Fruit fly (Drosophila melanogaster) whole organism, embryonic: ENCODE results near the gene Lst8.

Experiments used
- Asciz ChIP-seq: fragments of 200-800 bp; sonication (Bioruptor generic); optimal IDR thresholded peaks from 2 replicates; lab custom pipeline; 2017; ENCODE audit warnings: missing biosample characterization, mild to moderate bottlenecking, missing genetic modification characterization, missing genetic modification reagents
- B-H2 ChIP-seq: fragments of 200-800 bp; sonication (Bioruptor generic); optimal IDR thresholded peaks from 2 replicates; lab custom pipeline; 2018; ENCODE audit warnings: missing biosample characterization, mild to moderate bottlenecking, missing genetic modification characterization
- Bteb2 ChIP-seq: fragments of 200-800 bp; sonication (Bioruptor generic); optimal IDR thresholded peaks from 2 replicates; lab custom pipeline; 2016; ENCODE audit warnings: missing biosample characterization, missing genetic modification characterization
- CG10543 ChIP-seq: fragments of 200-800 bp; sonication (Bioruptor generic); optimal IDR thresholded peaks from 3 replicates; lab custom pipeline; 2017; ENCODE audit warnings: missing biosample characterization, mild to moderate bottlenecking, missing genetic modification characterization, moderate library complexity
- CG10979 ChIP-seq: fragments of 200-800 bp; sonication (Bioruptor generic); optimal IDR thresholded peaks from 2 replicates; lab custom pipeline; 2018; ENCODE audit warnings: missing biosample characterization, mild to moderate bottlenecking, missing genetic modification characterization, moderate library complexity
- CG11085 ChIP-seq: fragments of 200-800 bp; sonication (Bioruptor generic); IDR thresholded peaks from 2 replicates; pipeline ENCODE4 v1.3.6; 2022; ENCODE audit warnings: missing biosample characterization, missing genetic modification characterization
- CG11456 ChIP-seq: fragments of 200-800 bp; sonication (Bioruptor generic); IDR thresholded peaks from 3 replicates; pipeline ENCODE4 v1.3.6; 2022; ENCODE audit warnings: missing biosample characterization, missing genetic modification characterization
- CG12942 ChIP-seq: fragments of 200-800 bp; sonication (Bioruptor generic); optimal IDR thresholded peaks from 3 replicates; lab custom pipeline; 2016; ENCODE audit warnings: missing biosample characterization, missing genetic modification characterization
- CG13123 ChIP-seq: fragments of 200-800 bp; sonication (Bioruptor generic); optimal IDR thresholded peaks from 2 replicates; lab custom pipeline; 2016; ENCODE audit warnings: missing biosample characterization, missing genetic modification characterization
- CG15601 ChIP-seq: fragments of 200-800 bp; sonication (Bioruptor generic); optimal IDR thresholded peaks from 3 replicates; lab custom pipeline; 2019; ENCODE audit warnings: missing biosample characterization, mild to moderate bottlenecking, missing genetic modification characterization, moderate library complexity
- CG1647 ChIP-seq: fragments of 200-800 bp; sonication (Bioruptor generic); optimal IDR thresholded peaks from 3 replicates; lab custom pipeline; 2016; ENCODE audit warnings: missing biosample characterization, missing genetic modification characterization
- CG17802 ChIP-seq: fragments of 200-800 bp; sonication (Bioruptor generic); optimal IDR thresholded peaks from 2 replicates; lab custom pipeline; 2018; ENCODE audit warnings: missing biosample characterization, mild to moderate bottlenecking, missing genetic modification characterization, moderate library complexity
- CG31388 ChIP-seq: fragments of 200-800 bp; sonication (Bioruptor generic); optimal IDR thresholded peaks from 2 replicates; lab custom pipeline; 2016; ENCODE audit warnings: missing biosample characterization, missing genetic modification characterization
- CG3163 ChIP-seq: fragments of 200-800 bp; sonication (Bioruptor generic); optimal IDR thresholded peaks from 3 replicates; lab custom pipeline; 2016; ENCODE audit warnings: missing biosample characterization, missing genetic modification characterization
- CG3847 ChIP-seq: fragments of 200-800 bp; sonication (Bioruptor generic); IDR thresholded peaks from 2 replicates; pipeline ENCODE4 v1.3.6; 2022; ENCODE audit warnings: missing biosample characterization, missing genetic modification characterization
- CG4328 ChIP-seq: fragments of 200-800 bp; sonication (Bioruptor generic); optimal IDR thresholded peaks from 3 replicates; lab custom pipeline; 2017; ENCODE audit warnings: missing biosample characterization, missing genetic modification reagents, missing genetic modification characterization
- CG4707 ChIP-seq: fragments of 200-800 bp; sonication (Bioruptor generic); optimal IDR thresholded peaks from 2 replicates; lab custom pipeline; 2018; ENCODE audit warnings: missing biosample characterization, mild to moderate bottlenecking, missing genetic modification characterization, moderate library complexity
- CG6175 ChIP-seq: fragments of 200-800 bp; sonication (Bioruptor generic); IDR thresholded peaks from 3 replicates; pipeline ENCODE4 v1.3.6; 2022; ENCODE audit warnings: missing biosample characterization, missing genetic modification characterization
- CG6791 ChIP-seq: fragments of 200-800 bp; sonication (Bioruptor generic); IDR thresholded peaks from 3 replicates; pipeline ENCODE4 v1.3.6; 2022; ENCODE audit warnings: missing biosample characterization, missing genetic modification characterization; ENCODE audit not compliant: partially characterized antibody
- CG8478 ChIP-seq: fragments of >200 bp; optimal IDR thresholded peaks from 2 replicates; lab custom pipeline; 2018
- CoRest ChIP-seq: fragments of 200-800 bp; sonication (Bioruptor generic); optimal IDR thresholded peaks from 3 replicates; lab custom pipeline; 2018; ENCODE audit warnings: missing biosample characterization, mild to moderate bottlenecking, missing genetic modification characterization, moderate library complexity
- D ChIP-seq, 2 experiments: fragments of 200-800 bp in 1 of 2; fragments of >200 bp in 1 of 2; sonication (Bioruptor generic) in 1 of 2; optimal IDR thresholded peaks; 2 replicates in 1 of 2; 3 replicates in 1 of 2; lab custom pipeline; 2017; ENCODE audit warnings: mild to moderate bottlenecking in 1 of 2, missing biosample characterization in 1 of 2, missing genetic modification characterization in 1 of 2, missing genetic modification reagents in 1 of 2
- E2f1 ChIP-seq: fragments of 200-800 bp; sonication (Bioruptor generic); IDR thresholded peaks from 2 replicates; pipeline ENCODE4 v1.3.6; 2022; ENCODE audit warnings: missing biosample characterization, missing genetic modification characterization
- H15 ChIP-seq: fragments of 200-800 bp; sonication (Bioruptor generic); IDR thresholded peaks from 3 replicates; pipeline ENCODE4 v1.3.6; 2022; ENCODE audit warnings: missing biosample characterization, missing genetic modification characterization
- Max ChIP-seq: fragments of 200-800 bp; sonication (Bioruptor generic); optimal IDR thresholded peaks from 2 replicates; lab custom pipeline; 2016; ENCODE audit warnings: missing biosample characterization, mild to moderate bottlenecking, missing genetic modification characterization
- Nf-YB ChIP-seq: fragments of 200-800 bp; sonication (Bioruptor generic); optimal IDR thresholded peaks from 3 replicates; lab custom pipeline; 2019; ENCODE audit warnings: missing biosample characterization, mild to moderate bottlenecking, missing genetic modification characterization, moderate library complexity
- TFAM ChIP-seq: fragments of 200-800 bp; sonication (Bioruptor generic); optimal IDR thresholded peaks from 2 replicates; lab custom pipeline; 2017; ENCODE audit warnings: missing biosample characterization, missing genetic modification characterization, inconsistent platforms
- YL-1 ChIP-seq: fragments of 200-800 bp; sonication (Bioruptor generic); optimal IDR thresholded peaks from 3 replicates; lab custom pipeline; 2017; ENCODE audit warnings: missing biosample characterization, mild to moderate bottlenecking, missing genetic modification characterization
- bbx ChIP-seq: fragments of 200-800 bp; sonication (Bioruptor generic); IDR thresholded peaks from 2 replicates; pipeline ENCODE4 v1.3.6; 2022; ENCODE audit warnings: missing biosample characterization, missing genetic modification characterization; ENCODE audit not compliant: partially characterized antibody
- cad ChIP-seq: fragments of >200 bp; optimal IDR thresholded peaks from 2 replicates; lab custom pipeline; 2017; ENCODE audit warnings: missing biosample characterization, missing genetic modification characterization
- crp ChIP-seq, 2 experiments: fragments of 200-800 bp; sonication (Bioruptor generic); optimal IDR thresholded peaks; 2 replicates in 1 of 2; 3 replicates in 1 of 2; lab custom pipeline; 2017; ENCODE audit warnings: missing biosample characterization in 2 of 2, missing genetic modification characterization in 2 of 2, mild to moderate bottlenecking in 1 of 2, moderate library complexity in 1 of 2
- dimm ChIP-seq: fragments of 200-800 bp; sonication (Bioruptor generic); IDR thresholded peaks from 2 replicates; pipeline ENCODE4 v1.3.6; 2022; ENCODE audit warnings: missing biosample characterization, missing genetic modification characterization
- dm ChIP-seq: fragments of 200-800 bp; sonication (Bioruptor generic); optimal IDR thresholded peaks from 3 replicates; lab custom pipeline; 2016; ENCODE audit warnings: missing biosample characterization, missing genetic modification characterization
- dpn ChIP-seq, 2 experiments: fragments of 200-800 bp; sonication (Bioruptor generic); optimal IDR thresholded peaks; 3 replicates each; lab custom pipeline; 2016; ENCODE audit warnings: missing biosample characterization in 2 of 2, missing genetic modification characterization in 2 of 2
- fd96Cb ChIP-seq: fragments of 200-800 bp; sonication (Bioruptor generic); optimal IDR thresholded peaks from 2 replicates; lab custom pipeline; 2018; ENCODE audit warnings: missing biosample characterization, mild to moderate bottlenecking, missing genetic modification characterization, moderate library complexity
- ftz-f1 ChIP-seq: fragments of 200-800 bp; sonication (Bioruptor generic); optimal IDR thresholded peaks from 2 replicates; lab custom pipeline; 2016; ENCODE audit warnings: missing biosample characterization, missing genetic modification characterization
- gcm2 ChIP-seq: fragments of 200-800 bp; sonication (Bioruptor generic); optimal IDR thresholded peaks from 2 replicates; lab custom pipeline; 2016; ENCODE audit warnings: missing biosample characterization, missing genetic modification characterization
- grn ChIP-seq: fragments of 200-800 bp; sonication (Bioruptor generic); optimal IDR thresholded peaks from 3 replicates; lab custom pipeline; 2017; ENCODE audit warnings: missing biosample characterization, missing genetic modification characterization
- hbn ChIP-seq: fragments of 200-800 bp; sonication (Bioruptor generic); IDR thresholded peaks from 2 replicates; pipeline ENCODE4 v1.3.6; 2022; ENCODE audit warnings: missing biosample characterization, missing genetic modification characterization; ENCODE audit not compliant: partially characterized antibody
- jumu ChIP-seq: fragments of 200-800 bp; sonication (Bioruptor generic); optimal IDR thresholded peaks from 3 replicates; lab custom pipeline; 2016; ENCODE audit warnings: missing biosample characterization, missing genetic modification characterization
- mld ChIP-seq: fragments of 200-800 bp; sonication (Bioruptor generic); IDR thresholded peaks from 3 replicates; pipeline ENCODE4 v1.3.6; 2022; ENCODE audit warnings: missing biosample characterization, missing genetic modification characterization; ENCODE audit not compliant: partially characterized antibody
- oc ChIP-seq: fragments of 200-800 bp; sonication (Bioruptor generic); optimal IDR thresholded peaks from 2 replicates; lab custom pipeline; 2018; ENCODE audit warnings: missing biosample characterization, mild to moderate bottlenecking, missing genetic modification characterization, moderate library complexity
- pfk ChIP-seq: fragments of 200-800 bp; sonication (Bioruptor generic); optimal IDR thresholded peaks from 2 replicates; lab custom pipeline; 2018; ENCODE audit warnings: missing biosample characterization, mild to moderate bottlenecking, missing genetic modification characterization, moderate library complexity
- pho ChIP-seq: fragments of 200-800 bp; sonication (Bioruptor generic); optimal IDR thresholded peaks from 2 replicates; lab custom pipeline; 2016; ENCODE audit warnings: missing biosample characterization, missing genetic modification characterization
- slou ChIP-seq: fragments of 200-800 bp; sonication (Bioruptor generic); optimal IDR thresholded peaks from 3 replicates; lab custom pipeline; 2016; ENCODE audit warnings: missing biosample characterization, missing genetic modification characterization
- stc ChIP-seq: fragments of 200-800 bp; sonication (Bioruptor generic); IDR thresholded peaks from 2 replicates; pipeline ENCODE4 v1.3.6; 2022; ENCODE audit warnings: missing biosample characterization, missing genetic modification characterization
- trem ChIP-seq: fragments of 200-800 bp; optimal IDR thresholded peaks from 3 replicates; lab custom pipeline; 2019; ENCODE audit warnings: missing biosample characterization, mild to moderate bottlenecking, missing genetic modification characterization, moderate library complexity
- unpg ChIP-seq: fragments of 200-800 bp; sonication (Bioruptor generic); optimal IDR thresholded peaks from 3 replicates; lab custom pipeline; 2018; ENCODE audit warnings: missing biosample characterization, mild to moderate bottlenecking, missing genetic modification characterization, moderate library complexity
- wek ChIP-seq: fragments of 200-800 bp; sonication (Bioruptor generic); optimal IDR thresholded peaks from 3 replicates; lab custom pipeline; 2018; ENCODE audit warnings: missing biosample characterization, mild to moderate bottlenecking, missing genetic modification characterization, moderate library complexity

The Lst8 gene

DNA sequence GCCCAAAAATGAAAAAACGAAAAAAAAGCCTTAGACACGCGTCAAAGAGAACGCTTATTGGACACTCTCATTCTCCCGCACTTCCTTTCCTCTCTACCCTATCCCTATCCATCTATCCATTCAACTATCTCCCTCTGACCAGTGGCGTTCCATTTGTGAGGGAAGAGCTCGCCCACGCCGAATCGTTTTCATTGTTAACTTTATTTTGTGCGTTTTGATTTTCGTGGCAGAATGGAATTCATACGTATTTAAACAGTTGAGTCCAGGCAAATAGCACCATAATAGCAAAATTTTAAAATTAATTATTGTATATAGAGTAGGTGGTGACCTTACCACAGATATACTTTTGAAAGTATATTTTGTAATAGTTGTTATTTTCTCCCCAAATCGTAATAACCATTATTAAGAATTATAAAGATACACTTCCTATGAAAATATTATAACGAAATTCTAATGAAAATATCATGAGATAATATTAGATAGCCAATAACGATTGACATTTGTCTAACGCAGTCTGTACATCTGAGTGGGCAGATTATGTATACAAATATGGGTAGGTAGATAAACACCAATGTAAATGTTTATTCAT, 35.5 kb upstream of the Lst8 start:
- TF ChIP-seq B-H2 (GFP tag; lab: Kevin White, UChicago) (no peak), CG10979 (tag; lab: Kevin White, UChicago) (no peak), TFAM (no peak), jumu (no peak), CG15601 (tag; lab: Kevin White, UChicago) (no peak), stc (GFP tag; lab: Robert Waterston, UW) (peak; percentile 53; the same call in 1 of the 2 replicates), dpn (GFP tag; optimal IDR thresholded peaks at IDR 0.05; lab: Kevin White, UChicago) (peak; percentile 20 to 51), CG3847 (GFP tag; lab: Robert Waterston, UW) (peak; percentile 69), CG6791 (GFP tag; lab: Robert Waterston, UW) (no peak), trem (tag; lab: Kevin White, UChicago) (no peak), CG11085 (GFP tag; lab: Robert Waterston, UW) (no peak), CG31388 (no peak), bbx (GFP tag; lab: Robert Waterston, UW) (no peak), CG3163 (GFP tag; lab: Kevin White, UChicago) (peak; percentile 97), CG12942 (GFP tag; lab: Kevin White, UChicago) (no peak), CG17802 (tag; lab: Kevin White, UChicago) (no peak), E2f1 (GFP tag; lab: Robert Waterston, UW) (peak; percentile 66; the same call in 1 of the 2 replicates), YL-1 (no peak), Bteb2 (no peak), dm (GFP tag; lab: Kevin White, UChicago) (no peak), CG1647 (no peak), ftz-f1 (no peak), pho (GFP tag; lab: Kevin White, UChicago) (no peak), CG4707 (GFP tag; lab: Kevin White, UChicago) (no peak), CG10543 (GFP tag; lab: Kevin White, UChicago) (peak; percentile 25), CG13123 (GFP tag; lab: Kevin White, UChicago) (no peak), Asciz (GFP tag; lab: Kevin White, UChicago) (peak; percentile 36), Max (peak; percentile 26), CoRest (tag; lab: Kevin White, UChicago) (peak; percentile 83), unpg (GFP tag; lab: Kevin White, UChicago) (peak; percentile 83), CG11456 (GFP tag; lab: Robert Waterston, UW) (0 out of 3 replicates have a peak, but pooled peaks have one; percentile 69), wek (no peak), grn (GFP tag; lab: Kevin White, UChicago) (no peak), hbn (GFP tag; lab: Robert Waterston, UW) (no peak), Nf-YB (peak; percentile 58), crp (GFP tag; optimal IDR thresholded peaks at IDR 0.05; lab: Kevin White, UChicago) (no peak), D (optimal IDR thresholded peaks at IDR 0.05; lab: Kevin White, UChicago) (no peak), D (GFP tag; optimal IDR thresholded peaks at IDR 0.05; lab: Kevin White, UChicago) (no peak), cad (GFP tag; lab: Kevin White, UChicago) (no peak), slou (GFP tag; lab: Kevin White, UChicago) (peak; percentile 4), oc (tag; lab: Kevin White, UChicago) (peak; percentile 10), CG4328 (GFP tag; lab: Kevin White, UChicago) (no peak), CG8478 (lab: Kevin White, UChicago) (no peak), fd96Cb (tag; lab: Kevin White, UChicago) (peak; percentile 51), mld (no peak), gcm2 (GFP tag; lab: Kevin White, UChicago) (no peak), CG6175 (GFP tag; lab: Robert Waterston, UW) (peak; percentile 49; the same call in 1 of the 3 replicates), H15 (GFP tag; lab: Robert Waterston, UW) (0 out of 3 replicates have a peak, but pooled peaks have one; percentile 24), dimm (GFP tag; lab: Robert Waterston, UW) (no peak), pfk (GFP tag; lab: Kevin White, UChicago) (no peak)
